Worm (Caenorhabditis elegans) whole organism, young adult: ENCODE data around the gene daao-1.
A peak's percentile ranks its signal among the peaks of the same experiment; 100 is the strongest.

Experiments used
- B0019.2 ChIP-seq: fragments of 200-800 bp; sonication (Bioruptor generic); conservative IDR thresholded peaks from 2 replicates; pipeline ENCODE4 v1.3.6; 2022; ENCODE audit warnings: missing genetic modification reagents, missing genetic modification characterization, missing compliant biosample characterization
- B0261.1 ChIP-seq: sonication (generic microtip); optimal IDR thresholded peaks from 2 replicates; lab custom pipeline; 2016; ENCODE audit warnings: mild to moderate bottlenecking, missing genetic modification characterization, moderate library complexity, missing compliant biosample characterization
- F10E7.11 ChIP-seq: sonication (generic microtip); optimal IDR thresholded peaks from 2 replicates; lab custom pipeline; 2017; ENCODE audit warnings: mild to moderate bottlenecking, missing genetic modification characterization, moderate library complexity, missing compliant biosample characterization
- F23B12.7 ChIP-seq: sonication (generic microtip); optimal IDR thresholded peaks from 2 replicates; lab custom pipeline; 2017; ENCODE audit warnings: missing genetic modification characterization, mild to moderate bottlenecking, missing compliant biosample characterization, antibody characterized with exemption, moderate library complexity; ENCODE audit not compliant: insufficient read depth
- F49E8.2 ChIP-seq: sonication (generic microtip); optimal IDR thresholded peaks from 3 replicates; lab custom pipeline; 2017; ENCODE audit warnings: missing genetic modification characterization, mild to moderate bottlenecking, missing compliant biosample characterization, antibody characterized with exemption, moderate library complexity; ENCODE audit not compliant: insufficient read depth
- F57C9.4 ChIP-seq: sonication (generic microtip); optimal IDR thresholded peaks from 2 replicates; lab custom pipeline; 2017; ENCODE audit warnings: mild to moderate bottlenecking, missing genetic modification characterization, missing compliant biosample characterization
- Y67H2A.10 ChIP-seq: fragments of 200-800 bp; sonication (Bioruptor generic); conservative IDR thresholded peaks from 2 replicates; pipeline ENCODE4 v1.3.6; 2022; ENCODE audit warnings: missing genetic modification reagents, missing genetic modification characterization, missing compliant biosample characterization
- ZK185.1 ChIP-seq: sonication (generic microtip); optimal IDR thresholded peaks from 2 replicates; lab custom pipeline; 2016; ENCODE audit warnings: mild to moderate bottlenecking, missing genetic modification characterization, missing compliant biosample characterization; ENCODE audit not compliant: poor library complexity, severe bottlenecking
- akir-1 ChIP-seq: fragments of 200-800 bp; sonication (Bioruptor generic); optimal IDR thresholded peaks from 2 replicates; lab custom pipeline; 2018; ENCODE audit warnings: mild to moderate bottlenecking, missing genetic modification characterization, moderate library complexity, missing compliant biosample characterization
- ama-1 ChIP-seq, 3 experiments: fragments of 150-350 bp in 1 of 3; sonication (generic microtip) in 2 of 3; optimal IDR thresholded peaks; 2 replicates each; lab custom pipeline; 2014 to 2018; ENCODE audit warnings: missing biosample characterization in 2 of 3, missing genetic modification characterization in 2 of 3, missing genetic modification reagents in 2 of 3
- aptf-3 ChIP-seq: fragments of 200-800 bp; sonication (Bioruptor generic); IDR thresholded peaks from 2 replicates; pipeline ENCODE4 v1.3.6; 2022; ENCODE audit warnings: missing genetic modification characterization, missing compliant biosample characterization
- atf-7 ChIP-seq: sonication (generic microtip); optimal IDR thresholded peaks from 2 replicates; lab custom pipeline; 2017; ENCODE audit warnings: mild to moderate bottlenecking, missing genetic modification characterization, missing compliant biosample characterization
- attf-3 ChIP-seq: fragments of 200-800 bp; sonication (Bioruptor generic); conservative IDR thresholded peaks from 2 replicates; pipeline ENCODE4 v1.3.6; 2022; ENCODE audit warnings: missing genetic modification reagents, missing genetic modification characterization, missing compliant biosample characterization
- ceh-100 ChIP-seq: fragments of 200-800 bp; sonication (Bioruptor generic); IDR thresholded peaks from 2 replicates; pipeline ENCODE4 v1.3.6; 2022; ENCODE audit warnings: missing genetic modification reagents, missing genetic modification characterization, missing compliant biosample characterization
- chd-7 ChIP-seq: sonication (generic microtip); optimal IDR thresholded peaks from 2 replicates; lab custom pipeline; 2016; ENCODE audit warnings: mild to moderate bottlenecking, missing genetic modification characterization, moderate library complexity, missing compliant biosample characterization
- dpl-1 ChIP-seq: fragments of 150-350 bp; optimal IDR thresholded peaks from 2 replicates; lab custom pipeline; 2014; ENCODE audit warnings: missing biosample characterization, missing genetic modification reagents, missing genetic modification characterization
- egrh-3 ChIP-seq: fragments of 200-800 bp; sonication (Bioruptor generic); IDR thresholded peaks from 2 replicates; pipeline ENCODE4 v1.3.6; 2022; ENCODE audit warnings: missing genetic modification reagents, missing genetic modification characterization, missing compliant biosample characterization
- gei-17 ChIP-seq: fragments of 200-800 bp; sonication (Bioruptor generic); optimal IDR thresholded peaks from 2 replicates; lab custom pipeline; 2018; ENCODE audit warnings: mild to moderate bottlenecking, missing genetic modification characterization, missing compliant biosample characterization
- hlh-26 ChIP-seq: fragments of 200-800 bp; sonication (Bioruptor generic); conservative IDR thresholded peaks from 2 replicates; pipeline ENCODE4 v1.3.6; 2022; ENCODE audit warnings: missing genetic modification reagents, missing genetic modification characterization, missing compliant biosample characterization
- let-526 ChIP-seq: fragments of 200-800 bp; sonication (Bioruptor generic); IDR thresholded peaks from 2 replicates; pipeline ENCODE4 v1.3.6; 2022; ENCODE audit warnings: missing genetic modification reagents, missing genetic modification characterization, missing compliant biosample characterization
- lin-26 ChIP-seq: fragments of 200-800 bp; sonication (Bioruptor generic); IDR thresholded peaks from 2 replicates; pipeline ENCODE4 v1.3.6; 2022; ENCODE audit warnings: missing genetic modification reagents, missing genetic modification characterization, missing compliant biosample characterization
- lsl-1 ChIP-seq: fragments of 200-800 bp; sonication (Bioruptor generic); optimal IDR thresholded peaks from 2 replicates; lab custom pipeline; 2018; ENCODE audit warnings: mild to moderate bottlenecking, missing genetic modification characterization, moderate library complexity, missing compliant biosample characterization
- madf-10 ChIP-seq: sonication (generic microtip); optimal IDR thresholded peaks from 2 replicates; lab custom pipeline; 2016; ENCODE audit warnings: mild to moderate bottlenecking, missing genetic modification characterization, missing compliant biosample characterization
- madf-8 ChIP-seq: fragments of 200-800 bp; sonication (Bioruptor generic); conservative IDR thresholded peaks from 2 replicates; pipeline ENCODE4 v1.3.6; 2022; ENCODE audit warnings: missing genetic modification reagents, missing genetic modification characterization, missing compliant biosample characterization
- mcd-1 ChIP-seq: fragments of 200-800 bp; sonication (Bioruptor generic); IDR thresholded peaks from 2 replicates; pipeline ENCODE4 v1.3.6; 2022; ENCODE audit warnings: missing genetic modification reagents, missing genetic modification characterization, missing compliant biosample characterization
- mes-4 ChIP-seq: sonication (generic microtip); optimal IDR thresholded peaks from 2 replicates; lab custom pipeline; 2016; ENCODE audit warnings: missing genotype, missing genetic modification characterization, missing compliant biosample characterization
- nfyb-1 ChIP-seq: fragments of 200-800 bp; sonication (Bioruptor generic); IDR thresholded peaks from 2 replicates; pipeline ENCODE4 v1.3.6; 2022; ENCODE audit warnings: missing genetic modification reagents, missing genetic modification characterization, missing compliant biosample characterization
- nhr-120 ChIP-seq: fragments of 200-800 bp; sonication (Bioruptor generic); IDR thresholded peaks from 2 replicates; pipeline ENCODE4 v1.3.6; 2022; ENCODE audit warnings: missing genetic modification characterization, missing compliant biosample characterization
- nhr-27 ChIP-seq: fragments of 200-800 bp; sonication (Bioruptor generic); optimal IDR thresholded peaks from 2 replicates; lab custom pipeline; 2018; ENCODE audit warnings: mild to moderate bottlenecking, missing genetic modification characterization, moderate library complexity, missing compliant biosample characterization
- nhr-80 ChIP-seq: sonication (generic microtip); optimal IDR thresholded peaks from 2 replicates; lab custom pipeline; 2016; ENCODE audit warnings: missing genetic modification characterization, missing compliant biosample characterization
- nhr-90 ChIP-seq: sonication (generic microtip); optimal IDR thresholded peaks from 2 replicates; lab custom pipeline; 2016; ENCODE audit warnings: missing genotype, mild to moderate bottlenecking, missing genetic modification characterization, missing compliant biosample characterization
- pha-4 ChIP-seq: fragments of 150-350 bp; sonication (generic microtip); optimal IDR thresholded peaks from 2 replicates; lab custom pipeline; 2014; ENCODE audit warnings: missing biosample characterization, missing genetic modification reagents, missing genetic modification characterization
- rcor-1 ChIP-seq: fragments of 200-800 bp; sonication (Bioruptor generic); IDR thresholded peaks from 2 replicates; pipeline ENCODE4 v1.3.6; 2022; ENCODE audit warnings: missing genetic modification reagents, missing genetic modification characterization, missing compliant biosample characterization
- sea-2 ChIP-seq: fragments of 200-800 bp; sonication (Bioruptor generic); IDR thresholded peaks from 2 replicates; pipeline ENCODE4 v1.3.6; 2022; ENCODE audit warnings: missing genetic modification characterization, missing compliant biosample characterization
- snpc-1.3 ChIP-seq: sonication (generic microtip); optimal IDR thresholded peaks from 2 replicates; lab custom pipeline; 2017; ENCODE audit warnings: missing genetic modification characterization, mild to moderate bottlenecking, missing compliant biosample characterization, antibody characterized with exemption, moderate library complexity, missing genotype, missing genetic modification reagents; ENCODE audit not compliant: insufficient read depth
- snpc-3.4 ChIP-seq: sonication (generic microtip); optimal IDR thresholded peaks from 2 replicates; lab custom pipeline; 2017; ENCODE audit warnings: missing genetic modification characterization, mild to moderate bottlenecking, missing compliant biosample characterization, antibody characterized with exemption, moderate library complexity, missing genotype, missing genetic modification reagents
- snpc-4 ChIP-seq, 5 experiments: fragments of 150-350 bp in 1 of 5; sonication (generic microtip) in 4 of 5; optimal IDR thresholded peaks; 2 replicates each; lab custom pipeline; 2014 to 2018; ENCODE audit warnings: missing genetic modification characterization in 5 of 5, missing biosample characterization in 3 of 5, antibody characterized with exemption in 2 of 5, mild to moderate bottlenecking in 2 of 5, missing compliant biosample characterization in 2 of 5, missing genotype in 2 of 5, moderate library complexity in 2 of 5, missing genetic modification reagents in 1 of 5
- somi-1 ChIP-seq: fragments of 200-800 bp; sonication (Bioruptor generic); optimal IDR thresholded peaks from 2 replicates; lab custom pipeline; 2018; ENCODE audit warnings: mild to moderate bottlenecking, missing genetic modification characterization, missing compliant biosample characterization
- sptf-2 ChIP-seq: fragments of 200-800 bp; sonication (Bioruptor generic); optimal IDR thresholded peaks from 2 replicates; lab custom pipeline; 2018; ENCODE audit warnings: mild to moderate bottlenecking, missing genetic modification characterization, missing compliant biosample characterization
- tbx-9 ChIP-seq: sonication (generic microtip); optimal IDR thresholded peaks from 2 replicates; lab custom pipeline; 2016; ENCODE audit warnings: borderline replicate concordance, missing genetic modification characterization, inconsistent platforms, missing compliant biosample characterization
- unc-130 ChIP-seq: sonication (generic microtip); optimal IDR thresholded peaks from 2 replicates; lab custom pipeline; 2016; ENCODE audit warnings: missing genetic modification reagents, missing genetic modification characterization, missing compliant biosample characterization
- unc-62 ChIP-seq: fragments of 150-350 bp; optimal IDR thresholded peaks from 2 replicates; lab custom pipeline; 2014; ENCODE audit warnings: missing biosample characterization, missing genetic modification reagents, missing genetic modification characterization
- xnd-1 ChIP-seq: sonication (generic microtip); optimal IDR thresholded peaks from 2 replicates; lab custom pipeline; 2016; ENCODE audit warnings: missing genotype, missing genetic modification reagents, missing genetic modification characterization, missing compliant biosample characterization
- zfh-2 ChIP-seq: fragments of 200-800 bp; sonication (Bioruptor generic); conservative IDR thresholded peaks from 2 replicates; pipeline ENCODE4 v1.3.6; 2022; ENCODE audit warnings: missing genetic modification reagents, missing genetic modification characterization, missing compliant biosample characterization
- zim-3 ChIP-seq: sonication (generic microtip); optimal IDR thresholded peaks from 2 replicates; lab custom pipeline; 2017; ENCODE audit warnings: mild to moderate bottlenecking, missing genetic modification characterization, moderate library complexity, missing compliant biosample characterization
- ztf-22 ChIP-seq: fragments of 200-800 bp; sonication (Bioruptor generic); optimal IDR thresholded peaks from 2 replicates; lab custom pipeline; 2018; ENCODE audit warnings: mild to moderate bottlenecking, missing genetic modification characterization, moderate library complexity, missing compliant biosample characterization
- ztf-26 ChIP-seq: sonication (generic microtip); optimal IDR thresholded peaks from 2 replicates; lab custom pipeline; 2017; ENCODE audit warnings: missing genetic modification characterization, missing compliant biosample characterization

The daao-1 gene

ce11 chrIV:2665388-2665978, 51.5 kb downstream of the daao-1 start:
- TF ChIP-seq akir-1 (GFP tag; lab: Kevin White, UChicago) (no peak), nhr-27 (tag; lab: Kevin White, UChicago) (no peak), nhr-120 (GFP tag; lab: Robert Waterston, UW) (no peak), madf-8 (GFP tag; lab: Robert Waterston, UW) (no peak), chd-7 (tag; lab: Kevin White, UChicago) (peak; percentile 44), dpl-1 (no peak), nhr-80 (no peak), F49E8.2 (tag; lab: Kevin White, UChicago) (no peak), Y67H2A.10 (GFP tag; lab: Robert Waterston, UW) (no peak), sea-2 (GFP tag; lab: Robert Waterston, UW) (no peak), mcd-1 (GFP tag; lab: Robert Waterston, UW) (peak; percentile 38; the same call in 1 of the 2 replicates), xnd-1 (no peak), lin-26 (GFP tag; lab: Robert Waterston, UW) (peak; percentile 84), F57C9.4 (tag; lab: Kevin White, UChicago) (no peak), F10E7.11 (tag; lab: Kevin White, UChicago) (no peak), lsl-1 (GFP tag; lab: Kevin White, UChicago) (peak; percentile 16), ceh-100 (GFP tag; lab: Robert Waterston, UW) (no peak), rcor-1 (GFP tag; lab: Robert Waterston, UW) (peak; percentile 32; the same call in 1 of the 2 replicates), ztf-26 (tag; lab: Kevin White, UChicago) (no peak), snpc-4 (GFP tag; optimal IDR thresholded peaks at IDR 0.05; lab: Kevin White, UChicago) (no peak), snpc-4 (tag; optimal IDR thresholded peaks at IDR 0.05; lab: Kevin White, UChicago) (no peak), unc-62 (GFP tag; lab: Kevin White, UChicago) (no peak), B0019.2 (GFP tag; lab: Robert Waterston, UW) (no peak), ama-1 (optimal IDR thresholded peaks at IDR 0.05; lab: Kevin White, UChicago) (no peak), ama-1 (GFP tag; optimal IDR thresholded peaks at IDR 0.05; lab: Kevin White, UChicago) (no peak), tbx-9 (no peak), ztf-22 (no peak), B0261.1 (peak; percentile 70), ZK185.1 (no peak), F23B12.7 (tag; lab: Kevin White, UChicago) (no peak), mes-4 (tag; lab: Kevin White, UChicago) (peak; percentile 19), aptf-3 (GFP tag; lab: Robert Waterston, UW) (no peak), pha-4 (tag; lab: Kevin White, UChicago) (no peak), somi-1 (peak; percentile 23), unc-130 (GFP tag; lab: Kevin White, UChicago) (no peak), madf-10 (tag; lab: Kevin White, UChicago) (no peak), sptf-2 (no peak), hlh-26 (GFP tag; lab: Robert Waterston, UW) (no peak), snpc-1.3 (tag; lab: Kevin White, UChicago) (peak; percentile 44), let-526 (0 out of 2 replicates have a peak, but pooled peaks have one; percentile 55), egrh-3 (no peak), nhr-90 (tag; lab: Kevin White, UChicago) (peak; percentile 9), atf-7 (tag; lab: Kevin White, UChicago) (no peak), gei-17 (no peak), nfyb-1 (GFP tag; lab: Robert Waterston, UW) (no peak; the same call in 1 of the 2 replicates), attf-3 (no peak), zfh-2 (GFP tag; lab: Robert Waterston, UW) (no peak), snpc-3.4 (tag; lab: Kevin White, UChicago) (peak; percentile 56), zim-3 (tag; lab: Kevin White, UChicago) (peak; percentile 22)
